Fruit fly (Drosophila melanogaster) Kc167 (cell line): ENCODE measurements around the gene Nthl1.

ENCODE experiments used
- h ChIP-seq: fragments of >200 bp; optimal IDR thresholded peaks from 3 replicates; lab custom pipeline; 2018; ENCODE audit warnings: missing external identifiers
- insv ChIP-seq: fragments of >200 bp; optimal IDR thresholded peaks from 3 replicates; lab custom pipeline; 2018; ENCODE audit warnings: missing external identifiers
- psq ChIP-seq: fragments of >200 bp; optimal IDR thresholded peaks from 2 replicates; lab custom pipeline; 2017; ENCODE audit warnings: missing external identifiers
- ttk ChIP-seq: sonication (Bioruptor generic); optimal IDR thresholded peaks from 2 replicates; lab custom pipeline; 2017; ENCODE audit warnings: missing external identifiers

DNA sequence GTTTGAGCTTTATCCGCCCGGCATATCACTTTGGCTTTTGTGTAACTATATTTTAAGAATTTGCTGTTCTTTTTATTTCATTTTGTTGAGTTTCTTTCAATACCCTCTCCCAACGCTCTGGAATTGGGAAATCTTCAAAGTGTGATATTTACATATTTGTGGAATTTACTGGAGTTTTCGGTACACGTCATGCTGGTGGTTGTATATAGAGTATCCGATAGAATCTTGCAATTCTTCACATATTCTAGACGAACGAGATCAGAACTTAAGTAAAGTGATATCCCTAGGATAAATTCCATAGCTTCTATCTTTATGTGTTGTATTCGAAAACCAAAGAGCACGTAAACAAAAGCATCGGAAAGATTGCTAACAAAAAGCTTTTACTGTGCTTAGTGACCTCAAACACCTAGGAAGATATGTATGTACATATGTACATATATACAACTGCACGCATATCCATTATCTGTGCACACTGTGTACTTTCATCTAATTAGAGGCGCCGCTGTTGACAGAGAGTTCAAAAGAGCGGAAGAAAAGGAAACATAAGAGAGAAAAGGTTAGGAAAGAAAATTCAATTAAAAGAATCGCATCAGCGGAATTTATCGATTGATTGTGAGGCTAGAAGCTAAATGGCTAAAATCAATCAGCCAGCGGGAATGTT is 30.8 kb downstream of the Nthl1 start:
- no peak for TF ChIP-seq psq
- no peak for TF ChIP-seq insv (lab: Kevin White, UChicago)
- TF ChIP-seq ttk: no peak
- no peak for TF ChIP-seq h
